Worm (Caenorhabditis elegans): ENCODE data around the gene tgt-2.

Gene tgt-2

DNA sequence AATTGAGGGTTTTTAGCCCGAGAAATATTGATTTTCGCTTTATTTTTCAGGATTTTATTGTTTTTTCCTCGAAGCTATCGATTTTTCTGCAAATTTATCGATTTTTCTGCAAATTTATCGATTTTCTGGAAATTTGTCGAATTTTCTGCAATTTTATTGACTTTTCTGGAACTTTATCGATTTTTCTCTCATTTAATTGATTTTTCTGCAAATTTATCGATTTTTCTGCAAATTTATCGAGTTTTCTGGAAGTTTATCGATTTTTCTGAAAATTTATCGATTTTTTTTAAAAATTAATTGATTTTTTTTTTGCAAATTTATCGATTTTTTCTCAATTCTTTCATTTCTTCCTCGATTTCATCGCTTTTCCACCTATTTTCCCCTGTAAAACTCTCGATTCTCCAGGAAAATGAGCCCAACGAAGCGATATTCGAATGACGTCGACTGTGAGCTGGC is 4.6 kb upstream of the tgt-2 start, which contains the start of gene gtf-2F2:
Gene gtf-2F2, plus strand, starts transcription at position 406 of the 456 bp plus-strand sequence.
- TF ChIP-seq nhr-6 (tag; optimal IDR thresholded peaks at IDR 0.05), result no peak
- no peak for TF ChIP-seq C34F6.9 (tag; optimal IDR thresholded peaks at IDR 0.05)
- TF ChIP-seq lsy-2 (tag; optimal IDR thresholded peaks at IDR 0.05), result no peak
- TF ChIP-seq snpc-4 (tag; optimal IDR thresholded peaks at IDR 0.05), result no peak

DNA sequence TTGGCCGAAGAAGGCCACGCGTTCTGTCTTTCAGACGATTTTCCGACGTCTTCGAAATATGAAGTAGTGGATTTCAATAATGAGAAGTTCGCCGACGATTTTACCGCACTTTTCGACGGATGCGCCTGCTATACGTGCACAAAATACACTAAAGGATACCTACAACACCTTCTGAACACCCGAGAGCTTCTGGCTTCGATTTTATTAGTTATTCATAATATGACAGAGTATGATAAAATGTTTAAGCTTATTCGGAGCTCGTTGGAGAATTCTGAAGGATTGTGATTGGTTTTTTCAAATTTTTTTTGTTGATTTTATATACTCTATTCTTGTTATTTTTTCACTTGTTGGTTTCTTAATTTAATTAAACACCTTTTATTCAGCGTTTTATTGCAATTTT is 2.4 kb downstream of the tgt-2 start:
- no peak for TF ChIP-seq C34F6.9 (tag; optimal IDR thresholded peaks at IDR 0.05)
- TF ChIP-seq aly-2 (tag; optimal IDR thresholded peaks at IDR 0.05), result no peak
- TF ChIP-seq alr-1 (tag; optimal IDR thresholded peaks at IDR 0.05), result no peak
- no peak for TF ChIP-seq F13H6.1 (tag; optimal IDR thresholded peaks at IDR 0.05)
- no peak for TF ChIP-seq elt-1 (tag; optimal IDR thresholded peaks at IDR 0.05)
- TF ChIP-seq nhr-129 (tag; optimal IDR thresholded peaks at IDR 0.05), result no peak
- TF ChIP-seq nhr-77 (tag; optimal IDR thresholded peaks at IDR 0.05), result no peak
- no peak for TF ChIP-seq sma-9 (GFP tag; optimal IDR thresholded peaks at IDR 0.05)
- TF ChIP-seq sma-9 (tag; optimal IDR thresholded peaks at IDR 0.05), result no peak

DNA sequence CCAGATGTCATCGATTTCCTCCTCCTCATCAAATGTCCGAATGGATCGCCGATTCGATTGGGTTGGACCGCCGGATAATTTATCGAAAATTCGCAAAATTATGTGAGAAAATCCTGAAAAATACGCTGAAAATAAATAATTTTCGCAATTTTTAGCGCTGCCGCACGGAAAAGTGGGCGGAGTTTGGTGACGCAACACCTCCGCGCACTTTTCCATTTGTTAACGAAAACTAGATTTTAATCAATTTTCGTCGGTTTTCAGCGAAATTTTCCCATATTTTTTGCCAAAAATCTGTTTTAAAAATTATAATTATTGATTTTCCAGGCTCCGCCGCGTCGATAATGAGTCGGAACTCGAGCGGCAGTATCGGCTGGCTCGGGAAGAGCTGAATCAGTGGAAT is 2.9 kb downstream of the tgt-2 start, which contains the start of gene Y39B6A.34:
Gene Y39B6A.34, plus strand, starts transcription at position 3 of the 400 bp plus-strand sequence.
- no peak for TF ChIP-seq fos-1 (tag; optimal IDR thresholded peaks at IDR 0.05)
- no peak for TF ChIP-seq nhr-11 (tag; optimal IDR thresholded peaks at IDR 0.05)
- peak; percentile 23 for TF ChIP-seq C34F6.9 (tag; optimal IDR thresholded peaks at IDR 0.05)
- TF ChIP-seq gmeb-1 (tag; optimal IDR thresholded peaks at IDR 0.05), result no peak
- no peak for TF ChIP-seq zag-1 (tag; optimal IDR thresholded peaks at IDR 0.05)
- no peak for TF ChIP-seq nhr-129 (tag; optimal IDR thresholded peaks at IDR 0.05)
- no peak for TF ChIP-seq snpc-4 (tag; optimal IDR thresholded peaks at IDR 0.05)
- no peak for TF ChIP-seq ama-1 (optimal IDR thresholded peaks at IDR 0.05)
- TF ChIP-seq aly-2 (tag; optimal IDR thresholded peaks at IDR 0.05), result no peak
- no peak for TF ChIP-seq nhr-21 (tag; optimal IDR thresholded peaks at IDR 0.05)
- TF ChIP-seq nhr-6 (tag; optimal IDR thresholded peaks at IDR 0.05), result no peak
- no peak for TF ChIP-seq sma-3 (GFP tag; optimal IDR thresholded peaks at IDR 0.05)
- TF ChIP-seq ZK546.5 (tag; optimal IDR thresholded peaks at IDR 0.05), result no peak
- peak; percentile 25 for TF ChIP-seq sma-9 (GFP tag; optimal IDR thresholded peaks at IDR 0.05)
- no peak for TF ChIP-seq sma-9 (tag; optimal IDR thresholded peaks at IDR 0.05)
- no peak for TF ChIP-seq nhr-25 (tag; optimal IDR thresholded peaks at IDR 0.05)
- no peak for TF ChIP-seq ztf-4 (tag; optimal IDR thresholded peaks at IDR 0.05)
- no peak for TF ChIP-seq sem-4 (tag; optimal IDR thresholded peaks at IDR 0.05)
- TF ChIP-seq crh-2 (tag; optimal IDR thresholded peaks at IDR 0.05), result no peak
- no peak for TF ChIP-seq elt-1 (tag; optimal IDR thresholded peaks at IDR 0.05)
- TF ChIP-seq elt-3 (tag; optimal IDR thresholded peaks at IDR 0.05), result no peak
- no peak for TF ChIP-seq peb-1 (tag; optimal IDR thresholded peaks at IDR 0.05)
- TF ChIP-seq lsy-2 (tag; optimal IDR thresholded peaks at IDR 0.05), result peak in 1 of 2 experiments; percentile 24
- TF ChIP-seq skn-1 (tag; optimal IDR thresholded peaks at IDR 0.05), result no peak
- no peak for TF ChIP-seq nhr-237 (tag; optimal IDR thresholded peaks at IDR 0.05)
- no peak for TF ChIP-seq nhr-10 (tag; optimal IDR thresholded peaks at IDR 0.05)
- no peak for TF ChIP-seq lin-11 (tag; optimal IDR thresholded peaks at IDR 0.05)
- TF ChIP-seq nhr-23 (tag; optimal IDR thresholded peaks at IDR 0.05), result no peak
- no peak for TF ChIP-seq mab-5 (tag; optimal IDR thresholded peaks at IDR 0.05)
- TF ChIP-seq ztf-1 (GFP tag; conservative IDR thresholded peaks at IDR 0.05), result no peak
- no peak for TF ChIP-seq mdl-1 (tag; optimal IDR thresholded peaks at IDR 0.05)
- TF ChIP-seq dmd-4 (tag; optimal IDR thresholded peaks at IDR 0.05), result no peak
- no peak for TF ChIP-seq blmp-1 (tag; optimal IDR thresholded peaks at IDR 0.05; ENCODE audit: insufficient read depth)
- peak; percentile 41 for TF ChIP-seq unc-55 (GFP tag; optimal IDR thresholded peaks at IDR 0.05)
- TF ChIP-seq egl-27 (tag; optimal IDR thresholded peaks at IDR 0.05), result no peak
- TF ChIP-seq ceh-16 (tag; optimal IDR thresholded peaks at IDR 0.05), result no peak
- TF ChIP-seq F13H6.1 (tag; optimal IDR thresholded peaks at IDR 0.05), result peak; percentile 13
- TF ChIP-seq lin-13 (GFP tag; optimal IDR thresholded peaks at IDR 0.05), result no peak
- TF ChIP-seq nhr-12 (tag; optimal IDR thresholded peaks at IDR 0.05), result no peak
